Worm (Caenorhabditis elegans) whole organism, L1 larva: Measurements from ENCODE around the gene F54H12.8.

Source experiments
- C16A3.4 ChIP-seq: fragments of 150-350 bp; optimal IDR thresholded peaks from 2 replicates; lab custom pipeline; 2014; ENCODE audit warnings: missing biosample characterization, missing genetic modification characterization
- alr-1 ChIP-seq: fragments of 200-800 bp; sonication (Bioruptor generic); optimal IDR thresholded peaks from 2 replicates; lab custom pipeline; 2018; ENCODE audit warnings: borderline replicate concordance, mild to moderate bottlenecking, missing genetic modification characterization, missing compliant biosample characterization
- ceh-8 ChIP-seq: fragments of 200-800 bp; sonication (Bioruptor generic); optimal IDR thresholded peaks from 2 replicates; lab custom pipeline; 2018; ENCODE audit warnings: mild to moderate bottlenecking, missing genetic modification characterization, moderate library complexity, missing compliant biosample characterization
- egl-27 ChIP-seq, 2 experiments: fragments of 150-350 bp in 1 of 2; sonication (generic microtip); optimal IDR thresholded peaks; 3 replicates each; lab custom pipeline; 2017 to 2018; ENCODE audit warnings: missing biosample characterization in 2 of 2, missing genetic modification characterization in 2 of 2, missing genetic modification reagents in 2 of 2
- ets-5 ChIP-seq: fragments of 200-800 bp; sonication (Bioruptor generic); IDR thresholded peaks from 2 replicates; pipeline ENCODE4 v1.3.6; 2022; ENCODE audit warnings: missing genetic modification characterization, missing compliant biosample characterization
- jun-1 ChIP-seq: fragments of 150-350 bp; optimal IDR thresholded peaks from 2 replicates; lab custom pipeline; 2014; ENCODE audit warnings: missing biosample characterization, missing genetic modification reagents, missing genetic modification characterization
- lin-13 ChIP-seq: fragments of 150-350 bp; optimal IDR thresholded peaks from 2 replicates; lab custom pipeline; 2014; ENCODE audit warnings: missing biosample characterization, missing genetic modification reagents, missing genetic modification characterization
- mab-9 ChIP-seq: fragments of 200-800 bp; sonication (Bioruptor generic); IDR thresholded peaks from 2 replicates; pipeline ENCODE4 v1.3.6; 2022; ENCODE audit warnings: missing genetic modification reagents, missing genetic modification characterization, missing compliant biosample characterization
- nhr-47 ChIP-seq: sonication (generic microtip); optimal IDR thresholded peaks from 2 replicates; lab custom pipeline; 2016; ENCODE audit warnings: mild to moderate bottlenecking, missing genetic modification characterization, moderate library complexity, missing compliant biosample characterization
- nhr-76 ChIP-seq: sonication (generic microtip); optimal IDR thresholded peaks from 2 replicates; lab custom pipeline; 2017; ENCODE audit warnings: missing biosample characterization, missing genetic modification characterization
- snpc-4 ChIP-seq: fragments of 150-350 bp; optimal IDR thresholded peaks from 2 replicates; lab custom pipeline; 2014; ENCODE audit warnings: missing biosample characterization, missing genetic modification characterization
- unc-62 ChIP-seq: fragments of 150-350 bp; optimal IDR thresholded peaks from 2 replicates; lab custom pipeline; 2014; ENCODE audit warnings: missing biosample characterization, missing genetic modification reagents, missing genetic modification characterization
- unc-86 ChIP-seq: sonication (generic microtip); optimal IDR thresholded peaks from 2 replicates; lab custom pipeline; 2016; ENCODE audit warnings: missing genetic modification characterization, missing compliant biosample characterization
- vab-15 ChIP-seq: sonication (generic microtip); optimal IDR thresholded peaks from 2 replicates; lab custom pipeline; 2017; ENCODE audit warnings: missing genotype, mild to moderate bottlenecking, missing genetic modification characterization, missing compliant biosample characterization

ce11 chrIII:8016438-8016837, 47.4 kb upstream of the F54H12.8 start, which contains the start of gene F44B9.5:
- TF ChIP-seq unc-86 = no peak
- no peak for TF ChIP-seq ceh-8 (GFP tag; lab: Kevin White, UChicago)
- TF ChIP-seq snpc-4 = no peak
- no peak for TF ChIP-seq lin-13 (GFP tag; lab: Kevin White, UChicago)
- no peak for TF ChIP-seq nhr-76 (tag; lab: Kevin White, UChicago)
- no peak for TF ChIP-seq nhr-47
- no peak for TF ChIP-seq jun-1
- TF ChIP-seq unc-62 (GFP tag; lab: Kevin White, UChicago) = no peak
- no peak for TF ChIP-seq C16A3.4 (tag; lab: Kevin White, UChicago)
- TF ChIP-seq alr-1 (tag; lab: Kevin White, UChicago) = no peak
- no peak for TF ChIP-seq egl-27 (tag; optimal IDR thresholded peaks at IDR 0.05; lab: Kevin White, UChicago)
- no peak for TF ChIP-seq vab-15 (tag; lab: Kevin White, UChicago)
- no peak for TF ChIP-seq ets-5 (GFP tag; lab: Robert Waterston, UW)
- no peak for TF ChIP-seq mab-9 (GFP tag; lab: Robert Waterston, UW)
